Fruit fly (Drosophila melanogaster): Measurements from ENCODE around the gene CG13692.

The CG13692 gene

dm6 chr2L:439339-439738, 17.8 kb downstream of the CG13692 start (continued):
- TF ChIP-seq Ets65A (GFP tag), result no peak
- TF ChIP-seq CHES-1-like (GFP tag; optimal IDR thresholded peaks at IDR 0.05), result no peak
- peak; percentile 6 for TF ChIP-seq kni (GFP tag; optimal IDR thresholded peaks at IDR 0.05)
- no peak for TF ChIP-seq CG32767 (GFP tag; IDR thresholded peaks at IDR 0.05)
- TF ChIP-seq ham (GFP tag; IDR thresholded peaks at IDR 0.05), result no peak
- TF ChIP-seq Antp (GFP tag; optimal IDR thresholded peaks at IDR 0.05), result no peak
- no peak for TF ChIP-seq CG13424 (tag; optimal IDR thresholded peaks at IDR 0.05)
- no peak for TF ChIP-seq dysf (GFP tag; IDR thresholded peaks at IDR 0.05)
- no peak for TF ChIP-seq CG17328 (GFP tag; IDR thresholded peaks at IDR 0.05)
- TF ChIP-seq CG12942 (GFP tag; optimal IDR thresholded peaks at IDR 0.05), result no peak
- TF ChIP-seq CG17361 (GFP tag; IDR thresholded peaks at IDR 0.05), result 0 out of 3 replicates have a peak, but pooled peaks have one; percentile 23
- TF ChIP-seq hbn (GFP tag; IDR thresholded peaks at IDR 0.05; ENCODE audit: partially characterized antibody), result no peak
- peak; percentile 55 for TF ChIP-seq dmrt11E (tag; optimal IDR thresholded peaks at IDR 0.05)
- no peak for TF ChIP-seq zfh1 (GFP tag; IDR thresholded peaks at IDR 0.05)
- TF ChIP-seq CG9797 (GFP tag; optimal IDR thresholded peaks at IDR 0.05), result no peak
- no peak for TF ChIP-seq CG5180 (GFP tag; optimal IDR thresholded peaks at IDR 0.05)
- no peak for TF ChIP-seq btn (GFP tag; optimal IDR thresholded peaks at IDR 0.05)
- TF ChIP-seq CG1529 (GFP tag; optimal IDR thresholded peaks at IDR 0.05), result no peak
- no peak for TF ChIP-seq NC2α (GFP tag; optimal IDR thresholded peaks at IDR 0.05)
- TF ChIP-seq phol (tag; optimal IDR thresholded peaks at IDR 0.05), result peak; percentile 22
- no peak for TF ChIP-seq Awh (GFP tag; IDR thresholded peaks at IDR 0.05)
- no peak for TF ChIP-seq tio (GFP tag; optimal IDR thresholded peaks at IDR 0.05)
- TF ChIP-seq chif (GFP tag; optimal IDR thresholded peaks at IDR 0.05), result no peak
- peak; percentile 8 for TF ChIP-seq CG4424 (GFP tag; optimal IDR thresholded peaks at IDR 0.05)
- no peak for TF ChIP-seq esg (GFP tag; conservative IDR thresholded peaks at IDR 0.05)
- TF ChIP-seq Fer2 (tag; optimal IDR thresholded peaks at IDR 0.05), result no peak
- peak; percentile 55 for TF ChIP-seq CG18262 (tag; optimal IDR thresholded peaks at IDR 0.05)
- TF ChIP-seq CG10267 (tag; optimal IDR thresholded peaks at IDR 0.05), result peak; percentile 31
- peak; percentile 17 for TF ChIP-seq CG14710 (tag; optimal IDR thresholded peaks at IDR 0.05)
- TF ChIP-seq crol (GFP tag; IDR thresholded peaks at IDR 0.05), result 0 out of 2 replicates have a peak, but pooled peaks have one; percentile 17
- no peak for TF ChIP-seq CG15479 (GFP tag; optimal IDR thresholded peaks at IDR 0.05)
- peak; percentile 15 for TF ChIP-seq Spps (tag; optimal IDR thresholded peaks at IDR 0.05)
- TF ChIP-seq CG2712 (tag; optimal IDR thresholded peaks at IDR 0.05), result peak; percentile 53
- peak; percentile 68 for TF ChIP-seq Drgx (GFP tag; IDR thresholded peaks at IDR 0.05)

- no peak for TF ChIP-seq Poxn (GFP tag; IDR thresholded peaks at IDR 0.05)
- TF ChIP-seq CG3838 (GFP tag; optimal IDR thresholded peaks at IDR 0.05), result no peak
- peak; percentile 66 for TF ChIP-seq croc (GFP tag; conservative IDR thresholded peaks at IDR 0.05)
- TF ChIP-seq bab2 (GFP tag; optimal IDR thresholded peaks at IDR 0.05), result no peak
- no peak for TF ChIP-seq CG1024 (GFP tag; IDR thresholded peaks at IDR 0.05)
- TF ChIP-seq CG30403 (GFP tag; optimal IDR thresholded peaks at IDR 0.05), result peak; percentile 42
- peak; percentile 46 for TF ChIP-seq Blimp-1 (GFP tag; optimal IDR thresholded peaks at IDR 0.05)
- TF ChIP-seq unc-4 (GFP tag; IDR thresholded peaks at IDR 0.05; ENCODE audit: partially characterized antibody), result no peak
- no peak for TF ChIP-seq Dek (tag; optimal IDR thresholded peaks at IDR 0.05)
- no peak for TF ChIP-seq CG2199 (GFP tag; IDR thresholded peaks at IDR 0.05)
- TF ChIP-seq CG8478 (optimal IDR thresholded peaks at IDR 0.05), result no peak
- no peak for TF ChIP-seq Elba2 (GFP tag; optimal IDR thresholded peaks at IDR 0.05)
- TF ChIP-seq CG14710 (tag; optimal IDR thresholded peaks at IDR 0.05), result peak; percentile 82
- no peak for TF ChIP-seq zf30C (GFP tag; optimal IDR thresholded peaks at IDR 0.05)
- TF ChIP-seq CG18599 (GFP tag; optimal IDR thresholded peaks at IDR 0.05), result no peak
- peak; percentile 3 for TF ChIP-seq CG17359 (tag; optimal IDR thresholded peaks at IDR 0.05)
- TF ChIP-seq dmrt11E (tag; optimal IDR thresholded peaks at IDR 0.05), result peak; percentile 96
- TF ChIP-seq CG17612 (GFP tag; IDR thresholded peaks at IDR 0.05), result no peak
- TF ChIP-seq CG16779 (GFP tag; IDR thresholded peaks at IDR 0.05), result no peak
- no peak for TF ChIP-seq pita (GFP tag; optimal IDR thresholded peaks at IDR 0.05)
Observed at dm6 chr2L:440638-441454, 19.3 kb downstream of the CG13692 start.

Data from whole organism, embryonic.